Worm (Caenorhabditis elegans) whole organism, L4/young adult: Measurements from ENCODE around the gene lact-3.

Experiments
- W03F9.2 ChIP-seq: fragments of 150-350 bp; optimal IDR thresholded peaks from 2 replicates; lab custom pipeline; 2014; ENCODE audit warnings: missing biosample characterization, missing genetic modification characterization
- dao-5 ChIP-seq: sonication (generic microtip); optimal IDR thresholded peaks from 2 replicates; lab custom pipeline; 2016; ENCODE audit warnings: missing genotype, missing genetic modification characterization, moderate library complexity, missing compliant biosample characterization
- him-1 ChIP-seq: sonication (generic microtip); optimal IDR thresholded peaks from 2 replicates; lab custom pipeline; 2016; ENCODE audit warnings: missing genotype, missing genetic modification reagents, missing genetic modification characterization, missing compliant biosample characterization

The lact-3 gene

ce11 chrII:10630944-10631343 lies 26.5 kb downstream of the lact-3 start:
- no peak for TF ChIP-seq dao-5
- no peak for TF ChIP-seq W03F9.2 (tag; lab: Kevin White, UChicago)

ce11 chrII:10627963-10628362 lies 29.5 kb downstream of the lact-3 start, which contains the start of gene M28.8:
Gene M28.8 (plus strand): TSS chrII:10628263.
- TF ChIP-seq W03F9.2 (tag; lab: Kevin White, UChicago): no peak
- no peak for TF ChIP-seq him-1 (tag; lab: Kevin White, UChicago)
- TF ChIP-seq dao-5: no peak

DNA sequence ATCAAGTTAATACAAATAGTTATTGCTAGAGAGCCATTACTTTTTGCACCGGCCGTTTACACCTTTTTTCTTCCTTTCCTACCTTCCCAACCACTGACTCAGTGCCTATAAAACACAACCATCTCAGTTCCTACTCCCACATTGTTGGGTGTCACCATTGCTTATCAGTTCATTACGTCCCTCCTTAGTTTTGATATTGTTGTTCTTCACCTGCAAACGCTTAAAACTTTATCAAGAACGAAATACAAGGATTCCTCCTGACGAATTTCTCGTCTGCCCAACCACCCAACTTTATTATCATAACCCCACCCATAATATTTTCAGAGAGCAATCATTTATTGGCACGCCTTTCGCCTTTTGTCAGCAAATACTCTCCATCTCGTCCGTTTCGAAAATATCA lies 30.4 kb downstream of the lact-3 start:
- TF ChIP-seq W03F9.2 (tag; lab: Kevin White, UChicago) (no peak), dao-5 (no peak), him-1 (tag; lab: Kevin White, UChicago) (no peak)

DNA sequence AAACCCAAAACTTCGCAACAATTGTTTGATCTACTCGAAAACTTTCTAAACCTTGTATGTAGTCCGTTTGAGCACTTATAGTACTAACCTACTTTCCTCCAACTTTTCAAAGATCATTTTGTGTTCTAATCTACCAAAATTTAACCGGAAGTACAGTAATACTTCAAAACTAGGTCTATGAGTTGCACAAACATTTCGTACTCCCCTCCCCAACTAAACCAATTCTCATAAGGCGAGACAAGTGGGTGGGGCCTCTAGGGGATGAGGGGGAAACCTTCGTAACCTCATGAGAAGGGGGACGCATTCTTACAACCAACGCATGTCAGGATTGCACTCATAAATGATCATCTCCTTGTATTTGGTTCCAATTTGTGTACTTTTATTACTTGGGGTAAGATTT lies 35.5 kb downstream of the lact-3 start, which contains the start of gene cutl-9:
cutl-9 (plus strand) TSS at position 301 of the 400 bp plus-strand sequence.
- TF ChIP-seq dao-5: no peak
- no peak for TF ChIP-seq W03F9.2 (tag; lab: Kevin White, UChicago)
- no peak for TF ChIP-seq him-1 (tag; lab: Kevin White, UChicago)

ce11 chrII:10618157-10618556 lies 39.3 kb downstream of the lact-3 start, which contains the start of gene C14A4.13:
Gene C14A4.13 (plus strand): TSS chrII:10618457.
- no peak for TF ChIP-seq W03F9.2 (tag; lab: Kevin White, UChicago)

DNA sequence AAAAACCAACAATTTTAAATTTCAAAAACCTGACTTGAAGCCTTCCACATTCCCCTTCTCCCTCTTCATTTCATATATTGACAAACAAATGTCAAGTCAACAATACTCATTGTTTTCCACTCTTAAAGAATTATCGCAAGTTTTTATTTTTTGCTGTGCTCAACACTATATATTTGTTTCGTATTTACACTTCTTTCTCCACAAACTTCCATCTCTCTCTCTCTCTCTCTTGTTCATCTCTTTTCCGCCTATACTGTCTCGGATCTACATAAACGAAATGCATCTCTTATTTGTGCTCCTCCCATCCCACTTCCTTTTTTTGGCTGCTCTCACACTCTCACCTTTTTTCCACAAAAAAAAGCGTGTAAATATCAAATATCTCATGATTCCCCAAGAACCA lies 44.7 kb downstream of the lact-3 start, which contains the start of gene C14A4.12:
C14A4.12 (plus strand) TSS at position 301 of the 400 bp plus-strand sequence.
- TF ChIP-seq W03F9.2 (tag; lab: Kevin White, UChicago) (no peak), him-1 (tag; lab: Kevin White, UChicago) (no peak), dao-5 (no peak)

- TF ChIP-seq W03F9.2 (tag; lab: Kevin White, UChicago) (no peak), him-1 (tag; lab: Kevin White, UChicago) (no peak), dao-5 (no peak)
Observed at ce11 chrII:10608821-10609220, 48.7 kb downstream of the lact-3 start.

DNA sequence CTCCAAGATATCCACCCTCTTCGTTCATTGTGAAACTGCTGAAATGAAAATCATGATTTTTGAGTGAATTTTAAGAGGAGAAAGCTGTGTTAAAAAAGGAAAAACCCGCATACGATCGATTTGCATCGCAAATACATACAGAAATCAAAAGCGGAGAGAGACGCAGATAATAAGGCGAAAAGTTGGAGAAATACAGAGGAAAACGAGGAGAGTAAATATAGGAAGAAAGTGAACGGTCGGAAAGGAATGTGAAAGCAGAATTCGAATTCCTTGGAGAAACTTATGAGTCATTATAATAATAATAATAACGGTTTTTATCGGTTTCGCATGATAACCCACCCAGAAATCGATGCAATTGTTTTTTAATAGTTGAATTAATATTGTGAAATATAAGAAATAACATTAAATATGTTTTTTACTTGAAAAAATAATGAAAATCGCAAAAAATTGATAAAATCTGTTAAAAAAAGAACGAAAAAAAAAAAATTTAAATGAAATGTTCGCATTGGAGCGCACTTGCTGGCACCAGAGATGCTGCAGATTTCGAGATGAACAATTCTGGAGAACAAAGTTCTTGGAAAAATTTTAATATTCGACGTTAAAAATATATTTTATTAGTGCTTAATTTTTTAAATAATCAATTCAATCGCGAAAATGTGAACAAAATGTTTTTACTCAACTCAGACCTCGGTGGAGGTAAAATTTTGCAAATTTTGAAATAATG lies 50.1 kb downstream of the lact-3 start, which contains the start of gene ccm-3:
ccm-3 (minus strand) TSS at position 38 of the 724 bp plus-strand sequence.
- TF ChIP-seq dao-5 (no peak), W03F9.2 (tag; lab: Kevin White, UChicago) (no peak), him-1 (tag; lab: Kevin White, UChicago) (no peak)

DNA sequence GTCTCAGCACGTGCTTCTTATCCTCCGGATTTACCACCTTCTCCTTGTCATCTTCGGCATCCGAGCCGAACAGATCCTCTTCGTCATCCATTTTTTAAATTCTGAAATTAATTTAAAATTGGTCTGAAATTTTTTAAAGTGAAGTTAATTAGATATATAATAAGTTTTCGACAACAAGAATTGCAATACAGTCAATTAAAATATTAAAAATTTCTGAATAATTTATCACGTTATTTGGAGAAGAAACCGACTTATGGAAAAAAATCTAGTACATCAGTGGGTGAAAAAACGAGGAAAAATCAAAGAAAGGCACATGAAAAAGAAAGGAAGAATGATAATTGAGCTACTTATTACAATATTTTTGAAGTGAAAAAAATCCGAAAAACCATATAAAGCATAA lies 52.0 kb downstream of the lact-3 start, which contains the start of gene taf-13:
taf-13 (minus strand) TSS at position 101 of the 400 bp plus-strand sequence.
- no peak for TF ChIP-seq him-1 (tag; lab: Kevin White, UChicago)
- no peak for TF ChIP-seq W03F9.2 (tag; lab: Kevin White, UChicago)
- TF ChIP-seq dao-5: no peak

- no peak for TF ChIP-seq him-1 (tag; lab: Kevin White, UChicago)
- no peak for TF ChIP-seq dao-5
- TF ChIP-seq W03F9.2 (tag; lab: Kevin White, UChicago): no peak
Observed at ce11 chrII:10603560-10603959, 53.9 kb downstream of the lact-3 start.
